Fruit fly (Drosophila melanogaster) whole organism, wandering third instar larva: ENCODE measurements around the gene CG3557.
A peak's percentile ranks its signal among the peaks of the same experiment; 100 is the strongest.

Experiments used
- Abd-B ChIP-seq: fragments of >200 bp; optimal IDR thresholded peaks from 2 replicates; lab custom pipeline; 2017; ENCODE audit warnings: missing biosample characterization, missing genetic modification characterization
- CG32264 ChIP-seq: fragments of 200-800 bp; sonication (Bioruptor generic); optimal IDR thresholded peaks from 2 replicates; lab custom pipeline; 2016; ENCODE audit warnings: missing biosample characterization, missing genetic modification characterization
- CrebA ChIP-seq: fragments of 200-800 bp; sonication (Bioruptor generic); optimal IDR thresholded peaks from 2 replicates; lab custom pipeline; 2016; ENCODE audit warnings: missing biosample characterization, mild to moderate bottlenecking, missing genetic modification characterization, borderline replicate concordance
- Dfd ChIP-seq: fragments of >200 bp; optimal IDR thresholded peaks from 2 replicates; lab custom pipeline; 2017; ENCODE audit warnings: missing biosample characterization, missing genetic modification characterization
- Dif ChIP-seq: fragments of 200-275, 200-300 bp; sonication (Bioruptor generic); optimal IDR thresholded peaks from 2 replicates; lab custom pipeline; 2018; ENCODE audit warnings: missing biosample characterization, missing genetic modification characterization; ENCODE audit not compliant: partially characterized antibody
- GATAd ChIP-seq: sonication (Bioruptor generic); optimal IDR thresholded peaks from 2 replicates; lab custom pipeline; 2016; ENCODE audit warnings: missing biosample characterization, missing genetic modification characterization
- HLH106 ChIP-seq: fragments of 200-800 bp; optimal IDR thresholded peaks from 3 replicates; lab custom pipeline; 2019; ENCODE audit warnings: missing biosample characterization, mild to moderate bottlenecking, missing genetic modification characterization, moderate library complexity
- Hnf4 ChIP-seq: fragments of 200-800 bp; sonication (Bioruptor generic); optimal IDR thresholded peaks from 2 replicates; lab custom pipeline; 2016; ENCODE audit warnings: missing biosample characterization, mild to moderate bottlenecking, missing genetic modification characterization
- Hr78 ChIP-seq: fragments of >200 bp; optimal IDR thresholded peaks from 2 replicates; lab custom pipeline; 2017; ENCODE audit warnings: missing biosample characterization, missing genetic modification characterization
- Hr83 ChIP-seq: fragments of 200-300 bp; sonication (Bioruptor generic); optimal IDR thresholded peaks from 2 replicates; lab custom pipeline; 2016; ENCODE audit warnings: missing biosample characterization, mild to moderate bottlenecking, missing genetic modification characterization, moderate library complexity; ENCODE audit not compliant: poor library complexity, severe bottlenecking
- Jra ChIP-seq: sonication (Bioruptor generic); optimal IDR thresholded peaks from 2 replicates; lab custom pipeline; 2016; ENCODE audit warnings: missing biosample characterization, missing genetic modification characterization
- Mio ChIP-seq: sonication (Bioruptor generic); optimal IDR thresholded peaks from 2 replicates; lab custom pipeline; 2016; ENCODE audit warnings: missing biosample characterization, missing genetic modification characterization
- Myc ChIP-seq: fragments of >200 bp; optimal IDR thresholded peaks from 2 replicates; lab custom pipeline; 2017
- N ChIP-seq: fragments of >200 bp; optimal IDR thresholded peaks from 2 replicates; lab custom pipeline; 2018; ENCODE audit warnings: missing biosample characterization, missing external identifiers, missing genetic modification characterization
- OdsH ChIP-seq: fragments of 200-800 bp; sonication (Bioruptor generic); optimal IDR thresholded peaks from 2 replicates; lab custom pipeline; 2016; ENCODE audit warnings: missing biosample characterization, mild to moderate bottlenecking, missing genetic modification characterization
- Rel ChIP-seq, 2 experiments: fragments of 200-800 bp; sonication (Bioruptor generic) in 1 of 2; optimal IDR thresholded peaks; 2 replicates in 1 of 2; 3 replicates in 1 of 2; lab custom pipeline; 2016 to 2019; ENCODE audit warnings: mild to moderate bottlenecking in 2 of 2, missing biosample characterization in 2 of 2, missing genetic modification characterization in 2 of 2, moderate library complexity in 1 of 2
- Sp1 ChIP-seq: fragments of 200-800 bp; sonication (Bioruptor generic); optimal IDR thresholded peaks from 3 replicates; lab custom pipeline; 2019; ENCODE audit warnings: missing biosample characterization, mild to moderate bottlenecking, missing genetic modification characterization, moderate library complexity
- br ChIP-seq: fragments of 200-800 bp; sonication (Bioruptor generic); optimal IDR thresholded peaks from 2 replicates; lab custom pipeline; 2016; ENCODE audit warnings: missing biosample characterization, missing genetic modification characterization
- dl ChIP-seq, 2 experiments: fragments of 175-275, 200-275 bp in 1 of 2; fragments of 200-275 bp in 1 of 2; sonication (Bioruptor generic); optimal IDR thresholded peaks; lab custom pipeline; 2018; ENCODE audit warnings: mild to moderate bottlenecking in 2 of 2, missing biosample characterization in 2 of 2, missing genetic modification characterization in 2 of 2, moderate library complexity in 2 of 2; ENCODE audit not compliant: partially characterized antibody in 2 of 2, insufficient read depth in 1 of 2
- dmrt93B ChIP-seq: fragments of 200-800 bp; sonication (Bioruptor generic); optimal IDR thresholded peaks from 2 replicates; lab custom pipeline; 2018; ENCODE audit warnings: missing biosample characterization, mild to moderate bottlenecking, missing genetic modification characterization
- foxo ChIP-seq, 2 experiments: fragments of 200-800 bp; sonication (Bioruptor generic); optimal IDR thresholded peaks; 2 replicates in 1 of 2; 3 replicates in 1 of 2; lab custom pipeline; 2016 to 2017; ENCODE audit warnings: missing biosample characterization in 2 of 2, missing genetic modification characterization in 2 of 2
- fru ChIP-seq: fragments of 200-800 bp; sonication (Bioruptor generic); optimal IDR thresholded peaks from 3 replicates; lab custom pipeline; 2016; ENCODE audit warnings: missing biosample characterization, mild to moderate bottlenecking, missing genetic modification characterization
- h ChIP-seq: fragments of 200-800 bp; sonication (Bioruptor generic); optimal IDR thresholded peaks from 3 replicates; lab custom pipeline; 2016; ENCODE audit warnings: missing biosample characterization, mild to moderate bottlenecking, missing genetic modification characterization
- jim ChIP-seq: fragments of 175-275, 200-325 bp; sonication (Bioruptor generic); optimal IDR thresholded peaks from 2 replicates; lab custom pipeline; 2016; ENCODE audit warnings: missing biosample characterization, mild to moderate bottlenecking, missing genetic modification characterization
- lola ChIP-seq: fragments of >200 bp; optimal IDR thresholded peaks from 2 replicates; lab custom pipeline; 2017; ENCODE audit warnings: missing biosample characterization, missing genetic modification characterization
- pan ChIP-seq: fragments of >200 bp; optimal IDR thresholded peaks from 2 replicates; lab custom pipeline; 2017
- rgr ChIP-seq: fragments of 200-800 bp; sonication (Bioruptor generic); optimal IDR thresholded peaks from 3 replicates; lab custom pipeline; 2016; ENCODE audit warnings: missing biosample characterization, mild to moderate bottlenecking, missing genetic modification characterization
- sv ChIP-seq: fragments of 200-800 bp; sonication (Bioruptor generic); optimal IDR thresholded peaks from 3 replicates; lab custom pipeline; 2016; ENCODE audit warnings: missing biosample characterization, missing genetic modification characterization
- tai ChIP-seq: sonication (Bioruptor generic); optimal IDR thresholded peaks from 2 replicates; lab custom pipeline; 2016; ENCODE audit warnings: missing biosample characterization, missing genetic modification characterization
- usp ChIP-seq: fragments of >200 bp; optimal IDR thresholded peaks from 2 replicates; lab custom pipeline; 2017; ENCODE audit warnings: missing biosample characterization, missing genetic modification characterization
- woc ChIP-seq: sonication (Bioruptor generic); optimal IDR thresholded peaks from 2 replicates; lab custom pipeline; 2016; ENCODE audit warnings: missing biosample characterization, mild to moderate bottlenecking, missing genetic modification characterization

CG3557 gene

dm6 chr2L:2432809-2433493 is 47.4 kb upstream of the CG3557 start:
- TF ChIP-seq Sp1 (GFP tag; lab: Kevin White, UChicago) (peak; percentile 52), HLH106 (tag; lab: Kevin White, UChicago) (peak; percentile 50), OdsH (GFP tag; lab: Kevin White, UChicago) (peak; percentile 17), br (peak; percentile 4), Dfd (no peak), h (no peak), Rel (GFP tag; optimal IDR thresholded peaks at IDR 0.05; lab: Kevin White, UChicago) (no peak), Rel (tag; optimal IDR thresholded peaks at IDR 0.05; lab: Kevin White, UChicago) (peak; percentile 22)
- TF ChIP-seq, all 38 proteins: peak for 5

dm6 chr2L:2430251-2430650 is 44.7 kb upstream of the CG3557 start:
- no peak for TF ChIP-seq CG32264 (GFP tag; lab: Kevin White, UChicago)
- no peak for TF ChIP-seq pan (lab: Kevin White, UChicago)

- TF ChIP-seq Myc (lab: Kevin White, UChicago) = no peak
- TF ChIP-seq Rel (GFP tag; optimal IDR thresholded peaks at IDR 0.05; lab: Kevin White, UChicago) = no peak
- TF ChIP-seq Rel (tag; optimal IDR thresholded peaks at IDR 0.05; lab: Kevin White, UChicago) = no peak
- TF ChIP-seq tai (GFP tag; lab: Kevin White, UChicago) = no peak
- TF ChIP-seq dmrt93B (GFP tag; lab: Kevin White, UChicago) = no peak
- no peak for TF ChIP-seq dl (GFP tag; optimal IDR thresholded peaks at IDR 0.05; lab: Kevin White, UChicago; ENCODE audit: insufficient read depth in 1 of 2, partially characterized antibody in 2 of 2)
- no peak for TF ChIP-seq Hr78
- TF ChIP-seq lola = no peak
- no peak for TF ChIP-seq CrebA (GFP tag; lab: Kevin White, UChicago)
- no peak for TF ChIP-seq br
- TF ChIP-seq usp (GFP tag; lab: Kevin White, UChicago) = no peak
- no peak for TF ChIP-seq Hr83
- TF ChIP-seq OdsH (GFP tag; lab: Kevin White, UChicago) = no peak
- no peak for TF ChIP-seq Sp1 (GFP tag; lab: Kevin White, UChicago)
- TF ChIP-seq Abd-B (GFP tag; lab: Kevin White, UChicago) = no peak
- TF ChIP-seq woc (GFP tag; lab: Kevin White, UChicago) = no peak
- no peak for TF ChIP-seq foxo (GFP tag; optimal IDR thresholded peaks at IDR 0.05; lab: Kevin White, UChicago)
- no peak for TF ChIP-seq rgr (GFP tag; lab: Kevin White, UChicago)
- no peak for TF ChIP-seq Dif (GFP tag; lab: Kevin White, UChicago)
- TF ChIP-seq, all 38 proteins: peak for 0
These were observed 44.0 kb upstream of the CG3557 start for dm6 chr2L:2429588-2429987.

DNA sequence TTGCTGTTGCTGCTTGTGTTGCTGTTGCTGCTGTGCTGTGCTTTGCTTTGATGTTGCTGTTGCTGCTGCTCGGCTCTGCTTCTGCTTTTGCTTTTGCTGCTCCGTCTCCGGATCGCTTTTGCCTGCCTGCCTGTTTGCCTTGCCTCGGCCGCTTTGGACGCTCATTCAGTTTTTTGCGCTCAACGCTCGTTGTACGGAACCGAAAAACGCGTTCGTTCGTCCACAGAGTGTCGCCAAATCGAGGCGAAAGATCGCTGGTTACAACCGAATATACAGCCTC is 42.6 kb upstream of the CG3557 start, which contains the start of gene dpp:
TSS of gene dpp (plus strand) at position 164 of the 280 bp plus-strand sequence.
- TF ChIP-seq sv (no peak), Jra (no peak), Dfd (peak; percentile 63)
- TF ChIP-seq, all 38 proteins: peak for 1

- no peak for TF ChIP-seq Mio (GFP tag; lab: Kevin White, UChicago)
- no peak for TF ChIP-seq jim (GFP tag; lab: Kevin White, UChicago)
- TF ChIP-seq Dfd = peak; percentile 87
These were observed 42.0 kb upstream of the CG3557 start for dm6 chr2L:2427384-2428208.

DNA sequence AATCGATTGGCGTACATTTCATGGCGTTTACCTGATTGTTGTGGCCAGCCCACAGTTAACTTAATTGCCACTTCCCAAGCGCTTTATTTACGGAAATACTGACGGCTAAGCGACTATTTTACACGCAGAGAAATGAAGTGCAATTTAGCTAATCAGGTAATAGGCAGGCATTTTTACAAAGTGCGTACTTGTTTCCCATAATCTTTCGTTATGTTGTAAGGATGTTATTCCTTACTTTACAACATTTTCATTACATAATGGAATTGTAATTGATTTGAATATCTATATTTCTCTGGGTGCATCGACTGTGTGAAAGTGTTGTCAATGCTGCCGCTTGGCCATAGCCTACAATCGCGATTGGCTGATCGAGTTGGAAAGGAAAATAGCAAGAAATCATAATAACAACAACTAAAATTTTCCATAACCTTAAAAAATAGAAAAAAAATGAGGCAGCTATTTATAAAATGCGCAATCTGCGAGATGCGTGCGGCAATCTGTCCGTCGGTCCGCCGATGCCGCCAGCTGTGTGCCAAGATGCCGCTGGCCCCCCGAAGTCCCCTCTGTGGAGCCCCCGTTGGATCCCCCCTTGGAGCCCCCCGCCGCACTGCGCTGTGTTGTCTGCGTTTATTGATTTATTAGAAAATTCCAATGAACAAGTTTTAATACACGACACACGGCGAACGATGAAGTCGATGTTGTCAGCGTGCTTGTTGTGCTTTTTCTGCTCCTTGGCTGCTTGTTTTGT is 41.0 kb upstream of the CG3557 start:
- no peak for TF ChIP-seq dl (GFP tag; optimal IDR thresholded peaks at IDR 0.05; lab: Kevin White, UChicago; ENCODE audit: insufficient read depth in 1 of 2, partially characterized antibody in 2 of 2)
- TF ChIP-seq h = peak; percentile 25
- TF ChIP-seq Myc (lab: Kevin White, UChicago) = no peak
- TF ChIP-seq sv = peak; percentile 10
- TF ChIP-seq br = no peak
- no peak for TF ChIP-seq pan (lab: Kevin White, UChicago)
- peak; percentile 7 for TF ChIP-seq fru
- TF ChIP-seq Rel (GFP tag; optimal IDR thresholded peaks at IDR 0.05; lab: Kevin White, UChicago) = no peak
- TF ChIP-seq Rel (tag; optimal IDR thresholded peaks at IDR 0.05; lab: Kevin White, UChicago) = no peak
- peak; percentile 16 for TF ChIP-seq rgr (GFP tag; lab: Kevin White, UChicago)
- TF ChIP-seq OdsH (GFP tag; lab: Kevin White, UChicago) = no peak
- TF ChIP-seq Hr78 = no peak
- no peak for TF ChIP-seq tai (GFP tag; lab: Kevin White, UChicago)
- TF ChIP-seq GATAd (GFP tag; lab: Kevin White, UChicago) = no peak
- TF ChIP-seq Hr83 = no peak
- TF ChIP-seq Sp1 (GFP tag; lab: Kevin White, UChicago) = no peak
- peak; percentile 98 for TF ChIP-seq Dfd
- TF ChIP-seq Hnf4 (GFP tag; lab: Kevin White, UChicago) = no peak
- TF ChIP-seq foxo (GFP tag; optimal IDR thresholded peaks at IDR 0.05; lab: Kevin White, UChicago) = peak in 1 of 2 experiments; percentile 7
- no peak for TF ChIP-seq N (GFP tag; lab: Kevin White, UChicago)
- no peak for TF ChIP-seq Dif (GFP tag; lab: Kevin White, UChicago)
- TF ChIP-seq woc (GFP tag; lab: Kevin White, UChicago) = no peak
